Worm (Caenorhabditis elegans): Measurements from ENCODE around the gene kup-1.

The kup-1 gene

ce11 chrV:11993706-11994345 is 46.8 kb downstream of the kup-1 start, which contains the start of the genes cyl-1 and C52E4.7 (continued):
- TF ChIP-seq fos-1 (tag; optimal IDR thresholded peaks at IDR 0.05) (peak; percentile 39), nhr-237 (tag; optimal IDR thresholded peaks at IDR 0.05) (no peak), unc-39 (tag; optimal IDR thresholded peaks at IDR 0.05) (no peak), elt-3 (tag; optimal IDR thresholded peaks at IDR 0.05) (no peak), unc-55 (GFP tag; optimal IDR thresholded peaks at IDR 0.05) (peak; percentile 65), alr-1 (tag; optimal IDR thresholded peaks at IDR 0.05) (no peak), F13H6.1 (tag; optimal IDR thresholded peaks at IDR 0.05) (no peak), nhr-21 (tag; optimal IDR thresholded peaks at IDR 0.05) (no peak), unc-62 (GFP tag; optimal IDR thresholded peaks at IDR 0.05) (no peak), C34F6.9 (tag; optimal IDR thresholded peaks at IDR 0.05) (peak; percentile 88)

DNA sequence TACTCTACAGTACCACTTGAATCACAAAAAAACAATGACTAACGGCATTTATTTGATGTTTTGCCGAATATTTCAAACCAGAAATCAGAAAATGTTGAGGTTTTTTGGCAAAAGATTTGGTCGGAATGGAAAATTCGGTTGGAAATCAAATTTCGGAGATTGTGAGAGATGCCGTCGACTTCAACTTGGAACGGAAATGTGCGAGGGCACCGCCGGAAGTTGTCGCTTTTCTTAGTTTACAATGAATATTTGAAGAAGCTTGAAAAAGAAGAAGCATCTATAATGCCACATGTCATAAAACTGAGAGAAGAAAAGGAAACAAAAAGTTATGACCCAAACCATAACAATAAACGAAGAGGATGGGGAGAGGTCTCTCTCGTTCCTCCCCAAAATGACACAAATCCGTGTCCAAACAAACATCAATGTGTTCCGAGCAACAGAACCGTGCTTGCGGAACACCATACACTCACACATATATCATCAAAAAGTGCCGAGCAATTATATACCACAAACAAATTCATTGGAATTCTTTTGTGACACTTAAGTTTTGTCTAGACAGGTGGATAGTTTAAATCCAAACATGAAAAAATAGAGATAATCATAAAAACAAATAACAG is 50.1 kb downstream of the kup-1 start:
- no peak for TF ChIP-seq nhr-25 (tag; optimal IDR thresholded peaks at IDR 0.05)
- no peak for TF ChIP-seq gmeb-1 (tag; optimal IDR thresholded peaks at IDR 0.05)
- TF ChIP-seq lin-13 (GFP tag; optimal IDR thresholded peaks at IDR 0.05): no peak
- TF ChIP-seq sem-4 (tag; optimal IDR thresholded peaks at IDR 0.05): peak; percentile 31
- TF ChIP-seq unc-55 (GFP tag; optimal IDR thresholded peaks at IDR 0.05): no peak
- peak; percentile 6 for TF ChIP-seq crh-2 (tag; optimal IDR thresholded peaks at IDR 0.05)
- TF ChIP-seq mbf-1 (tag; optimal IDR thresholded peaks at IDR 0.05): no peak
- TF ChIP-seq sma-9 (GFP tag; optimal IDR thresholded peaks at IDR 0.05): peak; percentile 14
- no peak for TF ChIP-seq sma-9 (tag; optimal IDR thresholded peaks at IDR 0.05)

DNA sequence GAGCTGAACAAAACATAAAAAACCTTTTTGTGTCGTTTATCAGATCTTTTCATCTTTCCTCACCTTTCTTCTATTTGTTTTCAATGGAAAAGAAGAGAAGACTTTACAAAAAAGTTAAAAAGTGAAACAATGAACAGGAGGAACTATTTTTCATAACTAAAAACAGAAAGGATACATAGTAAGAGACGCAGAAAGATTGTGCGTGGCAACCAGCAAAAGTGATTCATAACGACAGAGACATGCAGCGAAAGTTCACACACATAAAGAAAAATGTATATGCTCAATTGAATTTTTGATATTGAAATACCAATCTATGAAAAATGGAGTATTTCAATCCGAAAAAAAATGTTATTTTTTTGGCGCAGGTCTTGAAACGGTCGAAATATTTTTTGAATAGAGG is 50.8 kb downstream of the kup-1 start:
- TF ChIP-seq ztf-4 (tag; optimal IDR thresholded peaks at IDR 0.05) (no peak), nhr-129 (tag; optimal IDR thresholded peaks at IDR 0.05) (no peak), nhr-237 (tag; optimal IDR thresholded peaks at IDR 0.05) (no peak), nhr-11 (tag; optimal IDR thresholded peaks at IDR 0.05) (no peak), nhr-6 (tag; optimal IDR thresholded peaks at IDR 0.05) (no peak), fos-1 (tag; optimal IDR thresholded peaks at IDR 0.05) (peak; percentile 31), mbf-1 (tag; optimal IDR thresholded peaks at IDR 0.05) (no peak), mdl-1 (tag; optimal IDR thresholded peaks at IDR 0.05) (no peak), sma-3 (GFP tag; optimal IDR thresholded peaks at IDR 0.05) (no peak), blmp-1 (tag; optimal IDR thresholded peaks at IDR 0.05; ENCODE audit: insufficient read depth) (peak; percentile 34), unc-55 (GFP tag; optimal IDR thresholded peaks at IDR 0.05) (no peak), sma-9 (GFP tag; optimal IDR thresholded peaks at IDR 0.05) (no peak), sma-9 (tag; optimal IDR thresholded peaks at IDR 0.05) (no peak), nhr-12 (tag; optimal IDR thresholded peaks at IDR 0.05) (no peak), crh-2 (tag; optimal IDR thresholded peaks at IDR 0.05) (peak; percentile 7), egl-27 (tag; optimal IDR thresholded peaks at IDR 0.05) (no peak), Y55F3AM.14 (GFP tag; optimal IDR thresholded peaks at IDR 0.05) (no peak), unc-62 (GFP tag; optimal IDR thresholded peaks at IDR 0.05) (no peak), snpc-4 (tag; optimal IDR thresholded peaks at IDR 0.05) (no peak), ztf-1 (GFP tag; conservative IDR thresholded peaks at IDR 0.05) (no peak), nhr-25 (tag; optimal IDR thresholded peaks at IDR 0.05) (no peak), skn-1 (tag; optimal IDR thresholded peaks at IDR 0.05) (no peak)

- TF ChIP-seq ztf-11 (tag; optimal IDR thresholded peaks at IDR 0.05) (no peak), snpc-4 (tag; optimal IDR thresholded peaks at IDR 0.05) (no peak), C34F6.9 (tag; optimal IDR thresholded peaks at IDR 0.05) (peak; percentile 27), lin-39 (tag; optimal IDR thresholded peaks at IDR 0.05) (no peak), elt-1 (tag; optimal IDR thresholded peaks at IDR 0.05) (no peak), nhr-237 (tag; optimal IDR thresholded peaks at IDR 0.05) (no peak), sem-4 (tag; optimal IDR thresholded peaks at IDR 0.05) (peak; percentile 68), skn-1 (tag; optimal IDR thresholded peaks at IDR 0.05) (no peak), fos-1 (tag; optimal IDR thresholded peaks at IDR 0.05) (peak; percentile 83), ceh-82 (tag; optimal IDR thresholded peaks at IDR 0.05) (no peak), ztf-1 (GFP tag; conservative IDR thresholded peaks at IDR 0.05) (no peak), sma-9 (GFP tag; optimal IDR thresholded peaks at IDR 0.05) (peak; percentile 25), sma-9 (tag; optimal IDR thresholded peaks at IDR 0.05) (no peak), blmp-1 (tag; optimal IDR thresholded peaks at IDR 0.05; ENCODE audit: insufficient read depth) (peak; percentile 78), F13H6.1 (tag; optimal IDR thresholded peaks at IDR 0.05) (no peak), nhr-129 (tag; optimal IDR thresholded peaks at IDR 0.05) (no peak), zag-1 (tag; optimal IDR thresholded peaks at IDR 0.05) (peak; percentile 30), nhr-12 (tag; optimal IDR thresholded peaks at IDR 0.05) (no peak), nhr-21 (tag; optimal IDR thresholded peaks at IDR 0.05) (no peak), crh-2 (tag; optimal IDR thresholded peaks at IDR 0.05) (peak; percentile 12)
Measured at ce11 chrV:11986078-11986869, 54.4 kb downstream of the kup-1 start.

All from whole organism, L2 larva.